Worm (Caenorhabditis elegans) whole organism, young adult: ENCODE data around the gene C27D8.1.

ENCODE experiments used
- B0019.2 ChIP-seq: fragments of 200-800 bp; sonication (Bioruptor generic); conservative IDR thresholded peaks from 2 replicates; pipeline ENCODE4 v1.3.6; 2022; ENCODE audit warnings: missing genetic modification reagents, missing genetic modification characterization, missing compliant biosample characterization
- F55B11.4 ChIP-seq: sonication (generic microtip); optimal IDR thresholded peaks from 2 replicates; lab custom pipeline; 2016; ENCODE audit warnings: missing compliant biosample characterization, missing genetic modification characterization, borderline replicate concordance; ENCODE audit not compliant: insufficient read depth
- Y53G8AR.9 ChIP-seq: fragments of 200-800 bp; sonication (Bioruptor generic); conservative IDR thresholded peaks from 2 replicates; pipeline ENCODE4 v1.3.6; 2022; ENCODE audit warnings: missing genetic modification reagents, missing genetic modification characterization, missing compliant biosample characterization
- ZK185.1 ChIP-seq: sonication (generic microtip); optimal IDR thresholded peaks from 2 replicates; lab custom pipeline; 2016; ENCODE audit warnings: mild to moderate bottlenecking, missing genetic modification characterization, missing compliant biosample characterization; ENCODE audit not compliant: poor library complexity, severe bottlenecking
- aptf-2 ChIP-seq: fragments of 200-800 bp; sonication (Bioruptor generic); conservative IDR thresholded peaks from 2 replicates; pipeline ENCODE4 v1.3.6; 2022; ENCODE audit warnings: missing genetic modification reagents, missing genetic modification characterization, missing compliant biosample characterization
- aptf-3 ChIP-seq: fragments of 200-800 bp; sonication (Bioruptor generic); IDR thresholded peaks from 2 replicates; pipeline ENCODE4 v1.3.6; 2022; ENCODE audit warnings: missing genetic modification characterization, missing compliant biosample characterization
- athp-1 ChIP-seq: sonication (generic microtip); optimal IDR thresholded peaks from 2 replicates; lab custom pipeline; 2017; ENCODE audit warnings: mild to moderate bottlenecking, missing genetic modification characterization, missing compliant biosample characterization
- attf-3 ChIP-seq: fragments of 200-800 bp; sonication (Bioruptor generic); conservative IDR thresholded peaks from 2 replicates; pipeline ENCODE4 v1.3.6; 2022; ENCODE audit warnings: missing genetic modification reagents, missing genetic modification characterization, missing compliant biosample characterization
- attf-5 ChIP-seq: fragments of 200-800 bp; sonication (Bioruptor generic); optimal IDR thresholded peaks from 2 replicates; lab custom pipeline; 2018; ENCODE audit warnings: mild to moderate bottlenecking, missing genetic modification characterization, missing compliant biosample characterization
- bed-1 ChIP-seq: fragments of 200-800 bp; sonication (Bioruptor generic); IDR thresholded peaks from 2 replicates; pipeline ENCODE4 v1.3.6; 2022; ENCODE audit warnings: missing genetic modification reagents, missing genetic modification characterization, missing compliant biosample characterization
- chd-7 ChIP-seq: sonication (generic microtip); optimal IDR thresholded peaks from 2 replicates; lab custom pipeline; 2016; ENCODE audit warnings: mild to moderate bottlenecking, missing genetic modification characterization, moderate library complexity, missing compliant biosample characterization
- die-1 ChIP-seq: sonication (generic microtip); optimal IDR thresholded peaks from 2 replicates; lab custom pipeline; 2016; ENCODE audit warnings: missing genotype, mild to moderate bottlenecking, missing genetic modification characterization, missing compliant biosample characterization
- egrh-3 ChIP-seq: fragments of 200-800 bp; sonication (Bioruptor generic); IDR thresholded peaks from 2 replicates; pipeline ENCODE4 v1.3.6; 2022; ENCODE audit warnings: missing genetic modification reagents, missing genetic modification characterization, missing compliant biosample characterization
- fkh-3 ChIP-seq: sonication (generic microtip); optimal IDR thresholded peaks from 2 replicates; lab custom pipeline; 2016; ENCODE audit warnings: mild to moderate bottlenecking, missing genetic modification characterization, missing compliant biosample characterization
- him-1 ChIP-seq: sonication (generic microtip); optimal IDR thresholded peaks from 2 replicates; lab custom pipeline; 2016; ENCODE audit warnings: missing genotype, missing genetic modification reagents, missing genetic modification characterization, missing compliant biosample characterization
- hlh-12 ChIP-seq: sonication (generic microtip); optimal IDR thresholded peaks from 2 replicates; lab custom pipeline; 2016; ENCODE audit warnings: missing genetic modification characterization, missing compliant biosample characterization
- lin-26 ChIP-seq: fragments of 200-800 bp; sonication (Bioruptor generic); IDR thresholded peaks from 2 replicates; pipeline ENCODE4 v1.3.6; 2022; ENCODE audit warnings: missing genetic modification reagents, missing genetic modification characterization, missing compliant biosample characterization
- lsl-1 ChIP-seq: fragments of 200-800 bp; sonication (Bioruptor generic); optimal IDR thresholded peaks from 2 replicates; lab custom pipeline; 2018; ENCODE audit warnings: mild to moderate bottlenecking, missing genetic modification characterization, moderate library complexity, missing compliant biosample characterization
- madf-3 ChIP-seq: fragments of 200-800 bp; sonication (Bioruptor generic); IDR thresholded peaks from 2 replicates; pipeline ENCODE4 v1.3.6; 2022; ENCODE audit warnings: missing genetic modification reagents, missing genetic modification characterization, missing compliant biosample characterization
- madf-8 ChIP-seq: fragments of 200-800 bp; sonication (Bioruptor generic); conservative IDR thresholded peaks from 2 replicates; pipeline ENCODE4 v1.3.6; 2022; ENCODE audit warnings: missing genetic modification reagents, missing genetic modification characterization, missing compliant biosample characterization
- mcd-1 ChIP-seq: fragments of 200-800 bp; sonication (Bioruptor generic); IDR thresholded peaks from 2 replicates; pipeline ENCODE4 v1.3.6; 2022; ENCODE audit warnings: missing genetic modification reagents, missing genetic modification characterization, missing compliant biosample characterization
- mes-4 ChIP-seq: sonication (generic microtip); optimal IDR thresholded peaks from 2 replicates; lab custom pipeline; 2016; ENCODE audit warnings: missing genotype, missing genetic modification characterization, missing compliant biosample characterization
- pbrm-1 ChIP-seq: fragments of 200-800 bp; sonication (Bioruptor generic); IDR thresholded peaks from 2 replicates; pipeline ENCODE4 v1.3.6; 2022; ENCODE audit warnings: missing genetic modification reagents, missing genetic modification characterization, missing compliant biosample characterization
- rcor-1 ChIP-seq: fragments of 200-800 bp; sonication (Bioruptor generic); IDR thresholded peaks from 2 replicates; pipeline ENCODE4 v1.3.6; 2022; ENCODE audit warnings: missing genetic modification reagents, missing genetic modification characterization, missing compliant biosample characterization
- rpc-1 ChIP-seq, 2 experiments: fragments of 150-350 bp in 1 of 2; sonication (generic microtip) in 1 of 2; optimal IDR thresholded peaks; 2 replicates each; lab custom pipeline; 2014 to 2018; ENCODE audit warnings: missing biosample characterization in 1 of 2, missing genetic modification characterization in 1 of 2, missing genetic modification reagents in 1 of 2, missing genotype in 1 of 2
- snpc-1.1 ChIP-seq: sonication (generic microtip); optimal IDR thresholded peaks from 2 replicates; lab custom pipeline; 2017; ENCODE audit warnings: missing genetic modification characterization, mild to moderate bottlenecking, missing compliant biosample characterization, antibody characterized with exemption, moderate library complexity, missing genotype, missing genetic modification reagents; ENCODE audit not compliant: insufficient read depth
- snpc-4 ChIP-seq, 5 experiments: fragments of 150-350 bp in 1 of 5; sonication (generic microtip) in 4 of 5; optimal IDR thresholded peaks; 2 replicates each; lab custom pipeline; 2014 to 2018; ENCODE audit warnings: missing genetic modification characterization in 5 of 5, missing biosample characterization in 3 of 5, antibody characterized with exemption in 2 of 5, mild to moderate bottlenecking in 2 of 5, missing compliant biosample characterization in 2 of 5, missing genotype in 2 of 5, moderate library complexity in 2 of 5, missing genetic modification reagents in 1 of 5
- somi-1 ChIP-seq: fragments of 200-800 bp; sonication (Bioruptor generic); optimal IDR thresholded peaks from 2 replicates; lab custom pipeline; 2018; ENCODE audit warnings: mild to moderate bottlenecking, missing genetic modification characterization, missing compliant biosample characterization
- unc-130 ChIP-seq: sonication (generic microtip); optimal IDR thresholded peaks from 2 replicates; lab custom pipeline; 2016; ENCODE audit warnings: missing genetic modification reagents, missing genetic modification characterization, missing compliant biosample characterization
- unc-62 ChIP-seq: fragments of 150-350 bp; optimal IDR thresholded peaks from 2 replicates; lab custom pipeline; 2014; ENCODE audit warnings: missing biosample characterization, missing genetic modification reagents, missing genetic modification characterization
- ztf-22 ChIP-seq: fragments of 200-800 bp; sonication (Bioruptor generic); optimal IDR thresholded peaks from 2 replicates; lab custom pipeline; 2018; ENCODE audit warnings: mild to moderate bottlenecking, missing genetic modification characterization, moderate library complexity, missing compliant biosample characterization

Gene C27D8.1

DNA sequence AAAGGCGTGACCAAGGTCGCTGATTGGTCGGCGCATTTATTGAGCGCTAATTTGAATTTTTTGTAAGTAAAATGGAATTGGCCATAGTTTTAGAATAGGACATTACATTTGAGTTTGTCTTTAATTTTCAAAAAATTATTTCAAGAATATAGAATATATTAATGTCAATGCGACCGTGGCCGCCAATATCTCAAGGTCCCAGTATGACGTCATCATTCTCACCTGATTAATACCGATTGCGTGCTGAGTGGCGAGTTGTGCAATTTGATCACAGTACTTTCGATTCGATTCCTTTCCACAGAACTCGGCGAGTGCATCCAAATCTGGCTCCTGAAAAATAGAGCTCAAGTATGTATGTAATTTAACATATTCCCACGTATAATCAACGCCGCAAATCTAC is 38.0 kb downstream of the C27D8.1 start:
- no peak for TF ChIP-seq snpc-1.1
- no peak for TF ChIP-seq athp-1 (tag; lab: Kevin White, UChicago)
- TF ChIP-seq somi-1 (GFP tag; lab: Kevin White, UChicago) = no peak
- no peak for TF ChIP-seq pbrm-1 (GFP tag; lab: Robert Waterston, UW)

DNA sequence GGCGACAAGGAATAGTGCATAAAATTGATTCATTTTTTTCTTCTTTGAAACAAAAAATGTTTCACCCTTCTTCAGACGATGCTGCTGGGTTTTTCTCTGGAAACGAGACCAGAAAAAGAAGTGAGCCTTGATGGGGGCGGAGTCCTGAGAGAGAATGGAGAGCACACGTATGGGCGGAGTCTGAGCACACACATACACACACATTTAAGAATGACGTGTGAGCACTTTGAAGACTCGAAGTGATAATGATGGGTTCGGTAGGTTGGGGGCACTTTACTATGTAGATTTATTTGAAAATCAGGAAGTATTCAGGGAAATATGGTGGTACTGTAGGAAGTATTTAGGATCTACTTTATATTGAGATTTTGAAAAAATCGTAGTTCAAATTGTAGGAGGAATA is 39.8 kb downstream of the C27D8.1 start, which contains the start of gene flp-9:
Gene flp-9, minus strand, starts transcription at position 101 of the 400 bp plus-strand sequence.
- TF ChIP-seq pbrm-1 (GFP tag; lab: Robert Waterston, UW) (no peak), lsl-1 (GFP tag; lab: Kevin White, UChicago) (no peak), hlh-12 (tag; lab: Kevin White, UChicago) (no peak), ZK185.1 (tag; lab: Kevin White, UChicago) (no peak), rcor-1 (GFP tag; lab: Robert Waterston, UW) (no peak), mes-4 (no peak), attf-3 (GFP tag; lab: Robert Waterston, UW) (no peak), snpc-4 (GFP tag; optimal IDR thresholded peaks at IDR 0.05; lab: Kevin White, UChicago) (no peak), snpc-4 (tag; optimal IDR thresholded peaks at IDR 0.05; lab: Kevin White, UChicago) (no peak), mcd-1 (no peak), madf-3 (no peak), attf-5 (GFP tag; lab: Kevin White, UChicago) (no peak)

DNA sequence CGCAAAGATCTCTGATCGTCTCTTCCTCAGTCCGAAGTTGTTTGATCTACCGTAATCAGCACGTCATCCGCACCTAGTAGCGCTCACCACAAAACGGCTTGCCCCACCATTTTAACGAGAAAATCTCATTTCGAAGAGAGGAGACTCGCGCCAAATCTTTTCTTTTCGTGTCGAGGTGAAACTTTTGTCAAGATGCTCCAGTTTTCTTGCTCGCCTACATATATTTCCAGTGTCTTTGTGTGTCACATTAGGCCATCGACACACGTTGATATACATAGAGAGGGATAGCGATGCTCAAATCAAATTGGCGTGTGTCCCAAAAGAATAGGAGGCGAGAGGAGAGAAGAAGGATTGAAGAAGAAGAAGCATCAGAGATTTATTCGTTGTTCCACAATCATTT is 45.2 kb downstream of the C27D8.1 start:
- TF ChIP-seq egrh-3 = no peak
- TF ChIP-seq him-1 (tag; lab: Kevin White, UChicago) = no peak
- TF ChIP-seq unc-130 (GFP tag; lab: Kevin White, UChicago) = no peak
- TF ChIP-seq lin-26 (GFP tag; lab: Robert Waterston, UW) = no peak
- TF ChIP-seq rpc-1 (optimal IDR thresholded peaks at IDR 0.05; lab: Kevin White, UChicago) = no peak
- no peak for TF ChIP-seq rpc-1 (tag; optimal IDR thresholded peaks at IDR 0.05; lab: Kevin White, UChicago)
- TF ChIP-seq lsl-1 (GFP tag; lab: Kevin White, UChicago) = no peak
- no peak for TF ChIP-seq aptf-3 (GFP tag; lab: Robert Waterston, UW)
- no peak for TF ChIP-seq aptf-2
- no peak for TF ChIP-seq B0019.2 (GFP tag; lab: Robert Waterston, UW)
- TF ChIP-seq snpc-1.1 = no peak
- no peak for TF ChIP-seq madf-8 (GFP tag; lab: Robert Waterston, UW)
- no peak for TF ChIP-seq F55B11.4
- no peak for TF ChIP-seq unc-62 (GFP tag; lab: Kevin White, UChicago)
- TF ChIP-seq ztf-22 (GFP tag; lab: Kevin White, UChicago) = no peak
- TF ChIP-seq Y53G8AR.9 (GFP tag; lab: Robert Waterston, UW) = no peak
- no peak for TF ChIP-seq die-1
- TF ChIP-seq bed-1 (GFP tag; lab: Robert Waterston, UW) = no peak
- TF ChIP-seq, all 124 proteins: peak for 0

DNA sequence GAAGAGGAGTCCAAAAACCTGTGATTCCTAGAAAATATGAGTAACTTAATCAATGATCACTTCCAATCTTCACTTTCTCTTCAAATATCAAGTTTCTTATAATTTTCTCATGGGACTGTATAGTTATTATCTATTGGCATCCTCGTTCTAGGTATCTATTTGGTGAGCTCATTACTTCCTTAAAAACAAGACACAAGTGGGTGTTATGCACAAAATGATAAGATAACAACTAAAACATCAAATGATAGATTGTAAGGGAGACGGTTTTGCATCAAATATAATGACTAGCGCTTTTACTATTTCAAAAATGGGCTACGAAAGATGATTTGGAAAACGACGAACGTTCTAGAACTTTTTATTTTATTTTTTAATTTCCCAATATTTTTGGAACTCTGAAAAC is 47.4 kb downstream of the C27D8.1 start, which contains the start of gene ZK897.10:
Gene ZK897.10, plus strand, starts transcription at position 285 of the 400 bp plus-strand sequence.
- TF ChIP-seq chd-7 (no peak), fkh-3 (tag; lab: Kevin White, UChicago) (no peak)
- TF ChIP-seq, all 124 proteins: peak for 0
